Worm (Caenorhabditis elegans): ENCODE data around the gene haf-7.

DNA sequence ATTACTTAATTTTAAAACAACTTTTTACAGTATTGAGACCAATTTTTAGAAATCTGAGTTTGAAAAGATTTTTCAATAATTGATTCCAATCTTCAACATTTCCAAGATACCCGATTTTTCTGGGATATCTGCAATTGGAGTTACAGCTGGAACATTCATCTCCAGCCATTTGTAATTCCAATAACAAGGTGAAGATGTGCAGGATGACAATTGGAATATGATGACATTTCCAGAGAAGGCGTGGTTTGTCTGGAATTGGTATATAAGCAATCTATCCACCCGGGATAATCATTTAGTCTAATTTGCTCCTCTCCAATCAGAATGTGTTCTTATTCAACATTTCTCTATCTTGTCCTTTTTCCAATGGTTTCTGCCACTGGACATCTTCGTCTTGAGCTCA is 8.1 kb downstream of the haf-7 start, which contains the start of gene Y50E8A.11:
- TF ChIP-seq nhr-6 (tag; optimal IDR thresholded peaks at IDR 0.05) (no peak), unc-39 (tag; optimal IDR thresholded peaks at IDR 0.05) (no peak), lin-11 (tag; optimal IDR thresholded peaks at IDR 0.05) (no peak), C34F6.9 (tag; optimal IDR thresholded peaks at IDR 0.05) (no peak), nhr-129 (tag; optimal IDR thresholded peaks at IDR 0.05) (no peak), ztf-11 (tag; optimal IDR thresholded peaks at IDR 0.05) (no peak), unc-62 (GFP tag; optimal IDR thresholded peaks at IDR 0.05) (no peak), snpc-4 (tag; optimal IDR thresholded peaks at IDR 0.05) (no peak), lsy-2 (tag; optimal IDR thresholded peaks at IDR 0.05) (no peak), skn-1 (tag; optimal IDR thresholded peaks at IDR 0.05) (no peak), nhr-25 (tag; optimal IDR thresholded peaks at IDR 0.05) (no peak), ztf-4 (tag; optimal IDR thresholded peaks at IDR 0.05) (no peak), mab-5 (tag; optimal IDR thresholded peaks at IDR 0.05) (no peak)

Data from whole organism, L2 larva.